Worm (Caenorhabditis elegans): ENCODE measurements around the gene T26C11.4.

ce11 chrX:1888445-1889035 is 43.2 kb upstream of the T26C11.4 start:
- TF ChIP-seq mab-5 (tag; optimal IDR thresholded peaks at IDR 0.05) (no peak), pha-4 (tag; optimal IDR thresholded peaks at IDR 0.05) (no peak), unc-120 (tag; optimal IDR thresholded peaks at IDR 0.05; ENCODE audit: poor library complexity, severe bottlenecking) (no peak)
